Fruit fly (Drosophila melanogaster): ENCODE data around the gene CG5731.

DNA sequence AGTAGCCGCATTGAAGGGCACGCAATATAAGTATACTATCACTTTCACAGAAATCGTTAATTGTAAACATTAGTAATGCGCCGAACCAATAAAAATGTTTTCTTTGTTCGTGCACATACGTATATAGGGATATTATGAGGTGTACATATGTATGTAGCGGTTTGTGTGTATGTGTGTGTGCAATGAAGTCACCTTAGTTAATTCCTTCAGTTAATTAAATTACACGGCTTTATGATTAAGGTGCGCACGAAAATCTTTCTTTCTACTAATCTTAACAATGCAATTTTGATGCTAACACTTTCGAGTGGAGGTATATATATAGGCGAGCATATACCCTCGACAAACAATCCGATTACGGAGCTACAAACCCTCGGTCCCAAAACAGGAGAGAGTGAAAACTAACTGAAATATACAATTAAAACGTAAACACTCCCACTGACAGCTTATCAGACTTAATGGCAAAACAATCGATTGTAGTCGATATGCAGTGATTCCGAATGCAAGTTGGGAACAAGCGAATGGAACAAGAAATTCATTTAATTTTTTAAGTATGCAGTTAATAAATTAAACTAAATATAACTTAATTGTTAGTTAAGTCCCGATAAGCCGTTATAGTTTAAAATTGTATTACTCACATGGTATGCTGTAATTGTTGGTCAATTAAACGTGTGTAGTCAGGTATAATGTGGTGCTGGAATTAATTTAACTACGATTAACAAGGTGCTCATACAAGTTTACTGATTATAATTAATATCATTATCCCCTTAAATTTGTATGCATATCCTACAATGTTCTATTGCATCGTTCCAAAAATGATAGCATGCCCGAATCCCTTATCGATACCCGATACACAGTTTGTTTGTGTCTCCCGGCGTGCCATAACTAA lies 11.2 kb upstream of the CG5731 start, which contains the start of the genes Npc1a and Prosalpha6:
- TF ChIP-seq Myc (optimal IDR thresholded peaks at IDR 0.05) (no peak), h (optimal IDR thresholded peaks at IDR 0.05) (no peak), psq (optimal IDR thresholded peaks at IDR 0.05) (no peak)

Data from Kc167 (cell line).